Worm (Caenorhabditis elegans) whole organism, L4 larva: ENCODE data around the gene del-10.

Experiments used
- aha-1 ChIP-seq: fragments of 150-350 bp; peaks from one replicate; lab custom pipeline; 2014; ENCODE audit warnings: missing biosample characterization, missing genetic modification characterization
- fos-1 ChIP-seq: fragments of 150-350 bp; optimal IDR thresholded peaks from 2 replicates; lab custom pipeline; 2014; ENCODE audit warnings: missing biosample characterization, missing genetic modification characterization
- lin-38 ChIP-seq: fragments of 200-800 bp; sonication (Bioruptor generic); IDR thresholded peaks from 2 replicates; pipeline ENCODE4 v1.3.6; 2022; ENCODE audit warnings: missing genetic modification reagents, missing genetic modification characterization, missing compliant biosample characterization
- lin-39 ChIP-seq: fragments of 150-350 bp; optimal IDR thresholded peaks from 2 replicates; lab custom pipeline; 2014; ENCODE audit warnings: missing biosample characterization, missing genetic modification reagents, missing genetic modification characterization
- lsy-2 ChIP-seq, 2 experiments: fragments of 150-350 bp in 1 of 2; sonication (generic microtip) in 1 of 2; optimal IDR thresholded peaks; 2 replicates each; lab custom pipeline; 2014 to 2017; ENCODE audit warnings: missing biosample characterization in 2 of 2, missing genetic modification characterization in 2 of 2
- snpc-4 ChIP-seq: fragments of 150-350 bp; optimal IDR thresholded peaks from 2 replicates; lab custom pipeline; 2014; ENCODE audit warnings: missing biosample characterization, missing genetic modification characterization
- unc-62 ChIP-seq, 3 experiments: fragments of 150-350 bp in 1 of 3; sonication (generic microtip); optimal IDR thresholded peaks in 2 of 3; peaks in 1 of 3; 1 replicate in 1 of 3; 2 replicates in 2 of 3; lab custom pipeline; 2014 to 2017; ENCODE audit warnings: missing biosample characterization in 3 of 3, missing genetic modification characterization in 3 of 3, missing genetic modification reagents in 3 of 3, missing genotype in 1 of 3

DNA sequence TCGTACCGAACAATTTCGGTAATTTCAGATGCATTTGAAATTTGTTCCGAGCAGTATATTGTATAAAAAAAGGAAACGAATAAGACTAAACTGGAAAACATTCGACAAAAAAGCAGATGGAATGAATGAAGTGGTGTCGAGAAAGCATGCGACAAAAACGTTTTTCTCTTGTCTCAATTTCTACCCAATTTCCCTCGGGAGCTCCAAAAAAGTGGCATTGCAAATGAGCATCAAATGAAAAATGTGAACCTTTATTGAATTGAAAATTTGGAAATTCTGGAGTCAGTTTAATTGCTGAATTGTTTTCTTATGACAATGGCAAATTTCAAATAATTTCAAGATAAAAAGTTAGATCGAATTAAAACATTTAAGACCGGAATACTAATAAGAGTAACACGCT lies 18.2 kb upstream of the del-10 start, which contains the start of gene R05G9.5:
- no peak for TF ChIP-seq aha-1 (tag; lab: Kevin White, UChicago)
- TF ChIP-seq unc-62 (GFP tag; optimal IDR thresholded peaks at IDR 0.05 in 1 of 2; lab: Kevin White, UChicago) = no peak
- TF ChIP-seq unc-62 (tag; optimal IDR thresholded peaks at IDR 0.05; lab: Kevin White, UChicago) = no peak
- TF ChIP-seq fos-1 (tag; lab: Kevin White, UChicago) = no peak
- no peak for TF ChIP-seq snpc-4 (tag; lab: Kevin White, UChicago)
- no peak for TF ChIP-seq lin-38 (GFP tag; lab: Robert Waterston, UW)
- no peak for TF ChIP-seq lsy-2 (tag; optimal IDR thresholded peaks at IDR 0.05; lab: Kevin White, UChicago)
- no peak for TF ChIP-seq lin-39 (tag; lab: Kevin White, UChicago)
